Fruit fly (Drosophila melanogaster) whole organism, embryonic: Measurements from ENCODE around the gene nAChRbeta1.
A peak's percentile ranks its signal among the peaks of the same experiment; 100 is the strongest.

Experiments used
- BEAF-32 ChIP-seq: fragments of 200-800 bp; sonication (Bioruptor generic); optimal IDR thresholded peaks from 3 replicates; lab custom pipeline; 2017; ENCODE audit warnings: missing biosample characterization, missing genetic modification characterization, mild to moderate bottlenecking, moderate library complexity, missing genetic modification reagents
- Bgb ChIP-seq: fragments of 200-800 bp; sonication (Bioruptor generic); IDR thresholded peaks from 2 replicates; pipeline ENCODE4 v1.3.6; 2022; ENCODE audit warnings: missing biosample characterization, missing genetic modification characterization; ENCODE audit not compliant: partially characterized antibody
- CG10209 ChIP-seq: fragments of 200-800 bp; sonication (Bioruptor generic); optimal IDR thresholded peaks from 3 replicates; lab custom pipeline; 2017; ENCODE audit warnings: missing biosample characterization, mild to moderate bottlenecking, missing genetic modification characterization, missing genetic modification reagents
- CG12391 ChIP-seq: fragments of 200-800 bp; sonication (Bioruptor generic); optimal IDR thresholded peaks from 3 replicates; lab custom pipeline; 2018; ENCODE audit warnings: missing biosample characterization, mild to moderate bottlenecking, missing genetic modification characterization, moderate library complexity
- CG13287 ChIP-seq: fragments of 200-800 bp; sonication (Bioruptor generic); IDR thresholded peaks from 2 replicates; pipeline ENCODE4 v1.3.6; 2022; ENCODE audit warnings: missing biosample characterization, missing genetic modification characterization; ENCODE audit not compliant: partially characterized antibody
- CG13624 ChIP-seq: fragments of 200-800 bp; sonication (Bioruptor generic); optimal IDR thresholded peaks from 2 replicates; lab custom pipeline; 2016; ENCODE audit warnings: missing biosample characterization, missing genetic modification characterization
- CG14860 ChIP-seq: fragments of 200-800 bp; sonication (Bioruptor generic); IDR thresholded peaks from 3 replicates; pipeline ENCODE4 v1.3.6; 2022; ENCODE audit warnings: missing biosample characterization, missing genetic modification characterization; ENCODE audit not compliant: partially characterized antibody
- CG15011 ChIP-seq: fragments of 200-800 bp; sonication (Bioruptor generic); optimal IDR thresholded peaks from 3 replicates; lab custom pipeline; 2018; ENCODE audit warnings: missing biosample characterization, mild to moderate bottlenecking, missing genetic modification characterization
- CG16813 ChIP-seq: fragments of 200-800 bp; sonication (Bioruptor generic); IDR thresholded peaks from 3 replicates; pipeline ENCODE4 v1.3.6; 2022; ENCODE audit warnings: missing biosample characterization, missing genetic modification characterization; ENCODE audit not compliant: partially characterized antibody
- CG32532 ChIP-seq: fragments of 200-800 bp; sonication (Bioruptor generic); IDR thresholded peaks from 2 replicates; pipeline ENCODE4 v1.3.6; 2022; ENCODE audit warnings: missing biosample characterization, missing genetic modification characterization
- CG34224 ChIP-seq: fragments of 200-800 bp; sonication (Bioruptor generic); IDR thresholded peaks from 3 replicates; pipeline ENCODE4 v1.3.6; 2022; ENCODE audit warnings: missing biosample characterization, missing genetic modification characterization; ENCODE audit not compliant: partially characterized antibody
- CG4707 ChIP-seq: fragments of 200-800 bp; sonication (Bioruptor generic); optimal IDR thresholded peaks from 2 replicates; lab custom pipeline; 2018; ENCODE audit warnings: missing biosample characterization, mild to moderate bottlenecking, missing genetic modification characterization, moderate library complexity
- CG6791 ChIP-seq: fragments of 200-800 bp; sonication (Bioruptor generic); IDR thresholded peaks from 3 replicates; pipeline ENCODE4 v1.3.6; 2022; ENCODE audit warnings: missing biosample characterization, missing genetic modification characterization; ENCODE audit not compliant: partially characterized antibody
- CG6854 ChIP-seq: fragments of 200-800 bp; sonication (Bioruptor generic); optimal IDR thresholded peaks from 3 replicates; lab custom pipeline; 2017; ENCODE audit warnings: missing biosample characterization, mild to moderate bottlenecking, missing genetic modification characterization
- CG7745 ChIP-seq: fragments of 200-800 bp; sonication (Bioruptor generic); optimal IDR thresholded peaks from 2 replicates; lab custom pipeline; 2018; ENCODE audit warnings: missing biosample characterization, mild to moderate bottlenecking, missing genetic modification characterization, moderate library complexity
- CG7928 ChIP-seq: fragments of 200-800 bp; sonication (Bioruptor generic); optimal IDR thresholded peaks from 2 replicates; lab custom pipeline; 2017; ENCODE audit warnings: missing biosample characterization, mild to moderate bottlenecking, missing genetic modification characterization
- Dll ChIP-seq: fragments of 200-800 bp; sonication (Bioruptor generic); IDR thresholded peaks from 4 replicates; pipeline ENCODE4 v1.3.6; 2022; ENCODE audit warnings: missing biosample characterization, missing genetic modification characterization; ENCODE audit not compliant: partially characterized antibody
- Dp ChIP-seq: fragments of 200-800 bp; sonication (Bioruptor generic); optimal IDR thresholded peaks from 2 replicates; lab custom pipeline; 2018; ENCODE audit warnings: missing biosample characterization, mild to moderate bottlenecking, missing genetic modification characterization, moderate library complexity
- Dref ChIP-seq: fragments of 200-800 bp; sonication (Bioruptor generic); IDR thresholded peaks from 2 replicates; pipeline ENCODE4 v1.3.6; 2022; ENCODE audit warnings: missing biosample characterization, missing genetic modification characterization
- E2f1 ChIP-seq: fragments of 200-800 bp; sonication (Bioruptor generic); IDR thresholded peaks from 2 replicates; pipeline ENCODE4 v1.3.6; 2022; ENCODE audit warnings: missing biosample characterization, missing genetic modification characterization
- E2f2 ChIP-seq: fragments of 200-800 bp; sonication (Bioruptor generic); IDR thresholded peaks from 2 replicates; pipeline ENCODE4 v1.3.6; 2022; ENCODE audit warnings: missing biosample characterization, missing genetic modification characterization
- ERR ChIP-seq: fragments of 200-800 bp; sonication (Bioruptor generic); optimal IDR thresholded peaks from 2 replicates; lab custom pipeline; 2016; ENCODE audit warnings: missing biosample characterization, missing genetic modification characterization
- Hr51 ChIP-seq, 2 experiments: fragments of 200-800 bp; sonication (Bioruptor generic); optimal IDR thresholded peaks; 2 replicates in 1 of 2; 3 replicates in 1 of 2; lab custom pipeline; 2016 to 2018; ENCODE audit warnings: missing biosample characterization in 2 of 2, missing genetic modification characterization in 2 of 2, mild to moderate bottlenecking in 1 of 2, moderate library complexity in 1 of 2
- Lim3 ChIP-seq: fragments of 200-800 bp; sonication (Bioruptor generic); IDR thresholded peaks from 2 replicates; pipeline ENCODE4 v1.3.6; 2022; ENCODE audit warnings: missing biosample characterization, missing genetic modification characterization
- MBD-R2 ChIP-seq: fragments of 200-800 bp; sonication (Bioruptor generic); IDR thresholded peaks from 2 replicates; pipeline ENCODE4 v1.3.6; 2022; ENCODE audit warnings: missing biosample characterization, missing genetic modification characterization
- MESR4 ChIP-seq: fragments of 200-800 bp; sonication (Bioruptor generic); optimal IDR thresholded peaks from 2 replicates; lab custom pipeline; 2018; ENCODE audit warnings: missing biosample characterization, mild to moderate bottlenecking, missing genetic modification characterization, moderate library complexity
- Max ChIP-seq: fragments of 200-800 bp; sonication (Bioruptor generic); optimal IDR thresholded peaks from 2 replicates; lab custom pipeline; 2016; ENCODE audit warnings: missing biosample characterization, mild to moderate bottlenecking, missing genetic modification characterization
- Med ChIP-seq: fragments of 200-800 bp; sonication (Bioruptor generic); peaks from one replicate; lab custom pipeline; 2016; ENCODE audit warnings: missing biosample characterization, missing genetic modification characterization, mild to moderate bottlenecking, inconsistent platforms, moderate library complexity
- NFAT ChIP-seq: fragments of 200-800 bp; sonication (Bioruptor generic); IDR thresholded peaks from 2 replicates; pipeline ENCODE4 v1.3.6; 2022; ENCODE audit warnings: missing biosample characterization, missing genetic modification characterization
- Opbp ChIP-seq: fragments of 200-800 bp; sonication (Bioruptor generic); IDR thresholded peaks from 3 replicates; pipeline ENCODE4 v1.3.6; 2022; ENCODE audit warnings: missing biosample characterization, missing genetic modification characterization; ENCODE audit not compliant: partially characterized antibody
- Pdp1 ChIP-seq, 2 experiments: fragments of 200-800 bp; sonication (Bioruptor generic); optimal IDR thresholded peaks; 3 replicates each; lab custom pipeline; 2016; ENCODE audit warnings: missing biosample characterization in 2 of 2, missing genetic modification characterization in 2 of 2, mild to moderate bottlenecking in 1 of 2, moderate library complexity in 1 of 2
- Scr ChIP-seq: fragments of 200-800 bp; sonication (Bioruptor generic); IDR thresholded peaks from 2 replicates; pipeline ENCODE4 v1.3.6; 2022; ENCODE audit warnings: missing biosample characterization, missing genetic modification characterization; ENCODE audit not compliant: partially characterized antibody
- YL-1 ChIP-seq: fragments of 200-800 bp; sonication (Bioruptor generic); optimal IDR thresholded peaks from 3 replicates; lab custom pipeline; 2017; ENCODE audit warnings: missing biosample characterization, mild to moderate bottlenecking, missing genetic modification characterization
- ab ChIP-seq: fragments of 200-800 bp; sonication (Bioruptor generic); optimal IDR thresholded peaks from 2 replicates; lab custom pipeline; 2016; ENCODE audit warnings: missing biosample characterization, missing genetic modification characterization
- amos ChIP-seq: fragments of 200-800 bp; sonication (Bioruptor generic); IDR thresholded peaks from 2 replicates; pipeline ENCODE4 v1.3.6; 2022; ENCODE audit warnings: missing biosample characterization, missing genetic modification characterization; ENCODE audit not compliant: partially characterized antibody
- bbx ChIP-seq: fragments of 200-800 bp; sonication (Bioruptor generic); IDR thresholded peaks from 2 replicates; pipeline ENCODE4 v1.3.6; 2022; ENCODE audit warnings: missing biosample characterization, missing genetic modification characterization; ENCODE audit not compliant: partially characterized antibody
- eyg ChIP-seq: fragments of 200-800 bp; sonication (Bioruptor generic); optimal IDR thresholded peaks from 3 replicates; lab custom pipeline; 2016; ENCODE audit warnings: missing biosample characterization, missing genetic modification characterization
- fd3F ChIP-seq: fragments of 200-800 bp; sonication (Bioruptor generic); optimal IDR thresholded peaks from 2 replicates; lab custom pipeline; 2018; ENCODE audit warnings: missing biosample characterization, mild to moderate bottlenecking, missing genetic modification characterization, moderate library complexity
- inv ChIP-seq: fragments of 200-800 bp; sonication (Bioruptor generic); IDR thresholded peaks from 2 replicates; pipeline ENCODE4 v1.3.6; 2022; ENCODE audit warnings: missing biosample characterization, missing genetic modification characterization; ENCODE audit not compliant: partially characterized antibody
- knrl ChIP-seq: fragments of 200-800 bp; sonication (Bioruptor generic); IDR thresholded peaks from 3 replicates; pipeline ENCODE4 v1.3.6; 2022; ENCODE audit warnings: missing biosample characterization, missing genetic modification characterization; ENCODE audit not compliant: partially characterized antibody
- lab ChIP-seq: fragments of 200-800 bp; sonication (Bioruptor generic); optimal IDR thresholded peaks from 3 replicates; lab custom pipeline; 2017; ENCODE audit warnings: missing biosample characterization, missing genetic modification characterization, mild to moderate bottlenecking, moderate library complexity, missing genetic modification reagents
- phol ChIP-seq: fragments of 200-800 bp; sonication (Bioruptor generic); optimal IDR thresholded peaks from 3 replicates; lab custom pipeline; 2018; ENCODE audit warnings: missing biosample characterization, mild to moderate bottlenecking, missing genetic modification characterization, moderate library complexity
- pzg ChIP-seq: fragments of 200-800 bp; sonication (Bioruptor generic); optimal IDR thresholded peaks from 3 replicates; lab custom pipeline; 2018; ENCODE audit warnings: missing biosample characterization, mild to moderate bottlenecking, missing genetic modification characterization, moderate library complexity
- slp2 ChIP-seq: fragments of 200-800 bp; sonication (Bioruptor generic); optimal IDR thresholded peaks from 2 replicates; lab custom pipeline; 2016; ENCODE audit warnings: missing biosample characterization, missing genetic modification characterization
- sna ChIP-seq: fragments of 200-800 bp; sonication (Bioruptor generic); IDR thresholded peaks from 2 replicates; pipeline ENCODE4 v1.3.6; 2022; ENCODE audit warnings: missing biosample characterization, missing genetic modification characterization; ENCODE audit not compliant: partially characterized antibody
- tna ChIP-seq: fragments of 200-800 bp; sonication (Bioruptor generic); IDR thresholded peaks from 2 replicates; pipeline ENCODE4 v1.3.6; 2022; ENCODE audit warnings: missing biosample characterization, missing genetic modification characterization; ENCODE audit not compliant: partially characterized antibody
- vnd ChIP-seq: fragments of 200-800 bp; sonication (Bioruptor generic); IDR thresholded peaks from 3 replicates; pipeline ENCODE4 v1.3.6; 2022; ENCODE audit warnings: missing biosample characterization, missing genetic modification characterization; ENCODE audit not compliant: partially characterized antibody

Gene nAChRbeta1

DNA sequence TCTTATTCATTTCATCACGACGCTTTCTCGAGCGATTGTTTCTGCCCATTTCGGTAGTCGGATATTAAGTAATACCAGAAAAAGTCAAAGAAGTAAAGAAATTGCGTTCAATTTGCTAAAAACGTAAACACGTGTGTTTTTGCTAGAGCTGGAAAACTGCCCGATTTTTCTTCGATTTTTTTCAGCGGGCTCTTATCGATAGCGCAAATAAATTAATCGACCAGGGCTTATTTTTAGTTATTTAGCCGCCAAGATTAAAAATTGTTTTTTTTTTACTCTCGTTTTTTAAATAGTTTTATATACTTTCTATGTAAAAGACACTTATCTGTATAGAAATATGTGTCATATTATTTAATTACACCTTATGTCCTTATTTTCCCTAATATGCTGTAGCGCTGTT lies 23.2 kb upstream of the nAChRbeta1 start, which contains the start of gene CG15019 (continued):
- TF ChIP-seq MBD-R2 (GFP tag; lab: Robert Waterston, UW) (0 out of 2 replicates have a peak, but pooled peaks have one; percentile 33), Lim3 (GFP tag; lab: Robert Waterston, UW) (no peak), E2f1 (peak; percentile 41; the same call in 1 of the 2 replicates), phol (tag; lab: Kevin White, UChicago) (peak; percentile 4), CG6791 (GFP tag; lab: Robert Waterston, UW) (peak; percentile 65), CG34224 (GFP tag; lab: Robert Waterston, UW) (peak; percentile 72), Max (peak; percentile 30), Opbp (GFP tag; lab: Robert Waterston, UW) (peak; percentile 79), eyg (GFP tag; lab: Kevin White, UChicago) (no peak), CG13287 (peak; percentile 87), MESR4 (peak; percentile 74), fd3F (GFP tag; lab: Kevin White, UChicago) (no peak), CG7928 (GFP tag; lab: Kevin White, UChicago) (peak; percentile 84), Med (GFP tag; lab: Kevin White, UChicago) (peak; percentile 27), Dref (peak; percentile 93), CG6854 (GFP tag; lab: Kevin White, UChicago) (no peak), knrl (GFP tag; lab: Robert Waterston, UW) (peak; percentile 66), inv (GFP tag; lab: Robert Waterston, UW) (0 out of 2 replicates have a peak, but pooled peaks have one; percentile 43), E2f2 (GFP tag; lab: Robert Waterston, UW) (peak; percentile 95), YL-1 (GFP tag; lab: Kevin White, UChicago) (peak; percentile 64), CG14860 (GFP tag; lab: Robert Waterston, UW) (peak; percentile 17; the same call in 1 of the 3 replicates), CG10209 (GFP tag; lab: Kevin White, UChicago) (no peak), Dll (GFP tag; lab: Robert Waterston, UW) (peak; percentile 74), Bgb (GFP tag; lab: Robert Waterston, UW) (peak; percentile 71), CG12391 (tag; lab: Kevin White, UChicago) (peak; percentile 2), CG32532 (GFP tag; lab: Robert Waterston, UW) (0 out of 2 replicates have a peak, but pooled peaks have one; percentile 25), CG15011 (no peak), CG13624 (peak; percentile 20), lab (GFP tag; lab: Kevin White, UChicago) (no peak), bbx (GFP tag; lab: Robert Waterston, UW) (peak; percentile 82), Scr (GFP tag; lab: Robert Waterston, UW) (peak; percentile 73), pzg (peak; percentile 37), BEAF-32 (GFP tag; lab: Kevin White, UChicago) (peak; percentile 76), Dp (GFP tag; lab: Kevin White, UChicago) (peak; percentile 90), vnd (GFP tag; lab: Robert Waterston, UW) (peak; percentile 62), slp2 (GFP tag; lab: Kevin White, UChicago) (no peak), ERR (GFP tag; lab: Kevin White, UChicago) (no peak), CG16813 (GFP tag; lab: Robert Waterston, UW) (peak; percentile 61), CG4707 (no peak), NFAT (GFP tag; lab: Robert Waterston, UW) (peak; percentile 26; the same call in 1 of the 2 replicates), tna (GFP tag; lab: Robert Waterston, UW) (peak; percentile 11; the same call in 1 of the 2 replicates), sna (peak; percentile 76; the same call in 1 of the 2 replicates), ab (GFP tag; lab: Kevin White, UChicago) (no peak), Hr51 (GFP tag; optimal IDR thresholded peaks at IDR 0.05; lab: Kevin White, UChicago) (peak in 1 of 2 experiments; percentile 3), CG7745 (tag; lab: Kevin White, UChicago) (no peak), amos (GFP tag; lab: Robert Waterston, UW) (peak; percentile 81; the same call in 1 of the 2 replicates), Pdp1 (GFP tag; optimal IDR thresholded peaks at IDR 0.05; lab: Kevin White, UChicago) (peak in 1 of 2 experiments; percentile 6)
